Worm (Caenorhabditis elegans) whole organism, young adult: ENCODE data around the gene mccc-1.

Source experiments
- C17E4.6 ChIP-seq: fragments of 200-800 bp; sonication (Bioruptor generic); IDR thresholded peaks from 2 replicates; pipeline ENCODE4 v1.3.6; 2022; ENCODE audit warnings: missing genetic modification reagents, missing genetic modification characterization, missing compliant biosample characterization
- D2030.7 ChIP-seq: fragments of 200-800 bp; sonication (Bioruptor generic); IDR thresholded peaks from 2 replicates; pipeline ENCODE4 v1.3.6; 2022; ENCODE audit warnings: missing genetic modification reagents, missing genetic modification characterization, missing compliant biosample characterization
- F22D6.2 ChIP-seq: sonication (generic microtip); optimal IDR thresholded peaks from 2 replicates; lab custom pipeline; 2016; ENCODE audit warnings: mild to moderate bottlenecking, missing genetic modification characterization, missing compliant biosample characterization
- F23B12.7 ChIP-seq: sonication (generic microtip); optimal IDR thresholded peaks from 2 replicates; lab custom pipeline; 2017; ENCODE audit warnings: missing genetic modification characterization, mild to moderate bottlenecking, missing compliant biosample characterization, antibody characterized with exemption, moderate library complexity; ENCODE audit not compliant: insufficient read depth
- F39B2.1 ChIP-seq: fragments of 200-800 bp; sonication (Bioruptor generic); IDR thresholded peaks from 2 replicates; pipeline ENCODE4 v1.3.6; 2022; ENCODE audit warnings: missing genetic modification reagents, missing genetic modification characterization, missing compliant biosample characterization
- F52B5.7 ChIP-seq: sonication (generic microtip); optimal IDR thresholded peaks from 2 replicates; lab custom pipeline; 2016; ENCODE audit warnings: mild to moderate bottlenecking, missing genetic modification characterization, missing compliant biosample characterization
- F57A8.1 ChIP-seq: fragments of 200-800 bp; sonication (Bioruptor generic); optimal IDR thresholded peaks from 2 replicates; lab custom pipeline; 2018; ENCODE audit warnings: mild to moderate bottlenecking, missing genetic modification characterization, moderate library complexity, missing compliant biosample characterization
- akir-1 ChIP-seq: fragments of 200-800 bp; sonication (Bioruptor generic); optimal IDR thresholded peaks from 2 replicates; lab custom pipeline; 2018; ENCODE audit warnings: mild to moderate bottlenecking, missing genetic modification characterization, moderate library complexity, missing compliant biosample characterization
- attf-5 ChIP-seq: fragments of 200-800 bp; sonication (Bioruptor generic); optimal IDR thresholded peaks from 2 replicates; lab custom pipeline; 2018; ENCODE audit warnings: mild to moderate bottlenecking, missing genetic modification characterization, missing compliant biosample characterization
- bed-1 ChIP-seq: fragments of 200-800 bp; sonication (Bioruptor generic); IDR thresholded peaks from 2 replicates; pipeline ENCODE4 v1.3.6; 2022; ENCODE audit warnings: missing genetic modification reagents, missing genetic modification characterization, missing compliant biosample characterization
- ccch-3 ChIP-seq: fragments of 200-800 bp; sonication (Bioruptor generic); optimal IDR thresholded peaks from 2 replicates; lab custom pipeline; 2018; ENCODE audit warnings: mild to moderate bottlenecking, missing genetic modification characterization, missing compliant biosample characterization
- ceh-100 ChIP-seq: fragments of 200-800 bp; sonication (Bioruptor generic); IDR thresholded peaks from 2 replicates; pipeline ENCODE4 v1.3.6; 2022; ENCODE audit warnings: missing genetic modification reagents, missing genetic modification characterization, missing compliant biosample characterization
- ceh-27 ChIP-seq: fragments of 200-800 bp; sonication (Bioruptor generic); optimal IDR thresholded peaks from 2 replicates; lab custom pipeline; 2018; ENCODE audit warnings: mild to moderate bottlenecking, missing genetic modification characterization, moderate library complexity, missing compliant biosample characterization
- ceh-58 ChIP-seq: fragments of 200-800 bp; sonication (Bioruptor generic); IDR thresholded peaks from 2 replicates; pipeline ENCODE4 v1.3.6; 2022; ENCODE audit warnings: missing genetic modification characterization, missing compliant biosample characterization
- efl-1 ChIP-seq: fragments of 150-350 bp; optimal IDR thresholded peaks from 2 replicates; lab custom pipeline; 2014; ENCODE audit warnings: missing biosample characterization, missing genetic modification reagents, missing genetic modification characterization
- ets-4 ChIP-seq: fragments of 200-800 bp; sonication (Bioruptor generic); optimal IDR thresholded peaks from 2 replicates; lab custom pipeline; 2018; ENCODE audit warnings: mild to moderate bottlenecking, missing genetic modification characterization, missing compliant biosample characterization
- fkh-3 ChIP-seq: sonication (generic microtip); optimal IDR thresholded peaks from 2 replicates; lab custom pipeline; 2016; ENCODE audit warnings: mild to moderate bottlenecking, missing genetic modification characterization, missing compliant biosample characterization
- gei-17 ChIP-seq: fragments of 200-800 bp; sonication (Bioruptor generic); optimal IDR thresholded peaks from 2 replicates; lab custom pipeline; 2018; ENCODE audit warnings: mild to moderate bottlenecking, missing genetic modification characterization, missing compliant biosample characterization
- lsl-1 ChIP-seq: fragments of 200-800 bp; sonication (Bioruptor generic); optimal IDR thresholded peaks from 2 replicates; lab custom pipeline; 2018; ENCODE audit warnings: mild to moderate bottlenecking, missing genetic modification characterization, moderate library complexity, missing compliant biosample characterization
- madf-3 ChIP-seq: fragments of 200-800 bp; sonication (Bioruptor generic); IDR thresholded peaks from 2 replicates; pipeline ENCODE4 v1.3.6; 2022; ENCODE audit warnings: missing genetic modification reagents, missing genetic modification characterization, missing compliant biosample characterization
- madf-6 ChIP-seq: fragments of 200-800 bp; sonication (Bioruptor generic); IDR thresholded peaks from 2 replicates; pipeline ENCODE4 v1.3.6; 2022; ENCODE audit warnings: missing genetic modification reagents, missing genetic modification characterization, missing compliant biosample characterization
- mcd-1 ChIP-seq: fragments of 200-800 bp; sonication (Bioruptor generic); IDR thresholded peaks from 2 replicates; pipeline ENCODE4 v1.3.6; 2022; ENCODE audit warnings: missing genetic modification reagents, missing genetic modification characterization, missing compliant biosample characterization
- nfyb-1 ChIP-seq: fragments of 200-800 bp; sonication (Bioruptor generic); IDR thresholded peaks from 2 replicates; pipeline ENCODE4 v1.3.6; 2022; ENCODE audit warnings: missing genetic modification reagents, missing genetic modification characterization, missing compliant biosample characterization
- nhr-80 ChIP-seq: sonication (generic microtip); optimal IDR thresholded peaks from 2 replicates; lab custom pipeline; 2016; ENCODE audit warnings: missing genetic modification characterization, missing compliant biosample characterization
- nhr-90 ChIP-seq: sonication (generic microtip); optimal IDR thresholded peaks from 2 replicates; lab custom pipeline; 2016; ENCODE audit warnings: missing genotype, mild to moderate bottlenecking, missing genetic modification characterization, missing compliant biosample characterization
- pha-4 ChIP-seq: fragments of 150-350 bp; sonication (generic microtip); optimal IDR thresholded peaks from 2 replicates; lab custom pipeline; 2014; ENCODE audit warnings: missing biosample characterization, missing genetic modification reagents, missing genetic modification characterization
- snpc-3.4 ChIP-seq: sonication (generic microtip); optimal IDR thresholded peaks from 2 replicates; lab custom pipeline; 2017; ENCODE audit warnings: missing genetic modification characterization, mild to moderate bottlenecking, missing compliant biosample characterization, antibody characterized with exemption, moderate library complexity, missing genotype, missing genetic modification reagents
- snpc-4 ChIP-seq, 5 experiments: fragments of 150-350 bp in 1 of 5; sonication (generic microtip) in 4 of 5; optimal IDR thresholded peaks; 2 replicates each; lab custom pipeline; 2014 to 2018; ENCODE audit warnings: missing genetic modification characterization in 5 of 5, missing biosample characterization in 3 of 5, antibody characterized with exemption in 2 of 5, mild to moderate bottlenecking in 2 of 5, missing compliant biosample characterization in 2 of 5, missing genotype in 2 of 5, moderate library complexity in 2 of 5, missing genetic modification reagents in 1 of 5
- sptf-2 ChIP-seq: fragments of 200-800 bp; sonication (Bioruptor generic); optimal IDR thresholded peaks from 2 replicates; lab custom pipeline; 2018; ENCODE audit warnings: mild to moderate bottlenecking, missing genetic modification characterization, missing compliant biosample characterization
- unc-130 ChIP-seq: sonication (generic microtip); optimal IDR thresholded peaks from 2 replicates; lab custom pipeline; 2016; ENCODE audit warnings: missing genetic modification reagents, missing genetic modification characterization, missing compliant biosample characterization
- xnd-1 ChIP-seq: sonication (generic microtip); optimal IDR thresholded peaks from 2 replicates; lab custom pipeline; 2016; ENCODE audit warnings: missing genotype, missing genetic modification reagents, missing genetic modification characterization, missing compliant biosample characterization
- zim-3 ChIP-seq: sonication (generic microtip); optimal IDR thresholded peaks from 2 replicates; lab custom pipeline; 2017; ENCODE audit warnings: mild to moderate bottlenecking, missing genetic modification characterization, moderate library complexity, missing compliant biosample characterization
- ztf-22 ChIP-seq: fragments of 200-800 bp; sonication (Bioruptor generic); optimal IDR thresholded peaks from 2 replicates; lab custom pipeline; 2018; ENCODE audit warnings: mild to moderate bottlenecking, missing genetic modification characterization, moderate library complexity, missing compliant biosample characterization

mccc-1 gene

ce11 chrIV:9855712-9856111, 28.7 kb upstream of the mccc-1 start, which contains the start of gene K07F5.12:
Gene K07F5.12, plus strand, starts transcription at chrIV:9856012.
- no peak for TF ChIP-seq attf-5 (GFP tag; lab: Kevin White, UChicago)
- no peak for TF ChIP-seq unc-130 (GFP tag; lab: Kevin White, UChicago)
- TF ChIP-seq sptf-2 (GFP tag; lab: Kevin White, UChicago), result no peak
- TF ChIP-seq F57A8.1, result no peak

DNA sequence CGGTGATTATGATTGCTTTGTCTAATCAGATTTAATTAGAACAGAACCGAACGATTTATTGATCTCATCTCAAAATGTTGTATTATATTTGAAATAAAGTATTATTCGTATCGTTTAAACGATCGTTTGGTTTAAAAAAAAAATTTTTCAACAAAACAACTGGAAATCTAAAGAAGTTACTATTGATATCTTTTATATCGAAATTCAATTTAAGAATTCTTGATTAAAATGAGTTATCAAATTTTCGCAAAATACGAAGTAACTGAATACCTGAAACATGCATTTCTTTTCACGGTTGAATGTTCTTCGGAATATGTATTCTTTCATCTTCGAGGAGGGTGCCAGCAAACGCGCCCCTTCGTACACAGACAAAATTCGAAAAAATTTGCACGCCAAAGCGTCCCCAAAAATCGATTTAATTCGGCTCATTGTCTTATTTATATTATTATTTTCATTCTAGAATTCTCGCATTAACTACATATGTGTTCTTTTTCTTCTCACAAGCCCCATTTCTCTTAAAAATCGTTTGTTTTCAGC, 26.4 kb upstream of the mccc-1 start, which contains the start of gene npp-1:
npp-1 (plus strand) TSS at position 537 of the 537 bp plus-strand sequence.
- TF ChIP-seq akir-1 (GFP tag; lab: Kevin White, UChicago) (no peak), gei-17 (GFP tag; lab: Kevin White, UChicago) (no peak), snpc-4 (GFP tag; optimal IDR thresholded peaks at IDR 0.05; lab: Kevin White, UChicago) (no peak), snpc-4 (tag; optimal IDR thresholded peaks at IDR 0.05; lab: Kevin White, UChicago) (peak in 1 of 4 experiments; percentile 7), bed-1 (GFP tag; lab: Robert Waterston, UW) (no peak), nhr-80 (peak; percentile 20), fkh-3 (no peak), pha-4 (tag; lab: Kevin White, UChicago) (no peak), D2030.7 (peak; percentile 22; the same call in 1 of the 2 replicates), mcd-1 (GFP tag; lab: Robert Waterston, UW) (peak; percentile 69), F39B2.1 (no peak), attf-5 (GFP tag; lab: Kevin White, UChicago) (peak; percentile 63), ceh-58 (GFP tag; lab: Robert Waterston, UW) (no peak), ztf-22 (GFP tag; lab: Kevin White, UChicago) (no peak), ceh-27 (GFP tag; lab: Kevin White, UChicago) (peak; percentile 9), F23B12.7 (peak; percentile 18), F22D6.2 (tag; lab: Kevin White, UChicago) (no peak), ceh-100 (GFP tag; lab: Robert Waterston, UW) (peak; percentile 83)
- TF ChIP-seq, all 124 proteins: peak for 8

DNA sequence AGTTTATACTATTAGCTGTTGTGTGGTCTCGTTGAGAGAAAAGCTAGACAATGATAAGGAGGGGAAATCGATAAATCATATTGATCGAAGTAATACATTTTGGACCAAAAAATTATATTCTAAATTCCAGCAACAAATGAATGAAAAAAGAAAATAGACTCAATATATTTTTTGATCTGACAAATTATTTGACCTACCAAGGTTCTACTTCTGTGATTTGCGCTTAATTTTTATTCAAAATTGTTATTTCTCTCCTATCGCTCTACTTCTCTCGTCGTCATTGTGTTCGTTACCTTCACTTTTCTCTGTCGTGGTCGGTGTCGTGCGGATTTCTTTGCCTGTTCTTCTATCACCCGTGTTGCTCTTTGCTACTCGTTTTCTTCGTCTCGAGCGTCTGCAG, 25.4 kb upstream of the mccc-1 start:
- TF ChIP-seq efl-1 (GFP tag; lab: Kevin White, UChicago) (peak; percentile 52), snpc-3.4 (tag; lab: Kevin White, UChicago) (no peak), akir-1 (GFP tag; lab: Kevin White, UChicago) (no peak), xnd-1 (tag; lab: Kevin White, UChicago) (peak; percentile 15), madf-6 (GFP tag; lab: Robert Waterston, UW) (peak; percentile 77)

DNA sequence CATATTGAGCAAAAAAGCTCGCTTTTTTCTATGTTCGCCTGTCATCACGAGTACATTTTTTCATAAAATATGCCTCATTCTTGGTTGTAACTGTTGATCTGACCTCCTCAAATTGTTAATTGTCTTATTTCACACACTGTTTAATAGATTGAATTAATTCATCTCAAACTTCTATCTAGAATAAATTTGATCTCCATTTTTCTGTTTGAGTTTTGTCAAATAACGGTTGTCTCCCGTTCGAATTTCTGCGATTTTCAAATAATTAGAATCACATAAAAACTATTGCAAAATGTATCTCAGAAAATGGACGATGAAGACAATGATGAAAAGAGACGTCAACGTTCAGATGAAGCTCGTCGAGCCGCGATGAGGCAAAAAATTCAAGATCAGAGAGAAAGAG, 22.4 kb upstream of the mccc-1 start, which contains the start of gene K07F5.14:
K07F5.14 (plus strand) TSS at position 301 of the 400 bp plus-strand sequence.
- TF ChIP-seq lsl-1 (GFP tag; lab: Kevin White, UChicago) (peak; percentile 3), madf-3 (GFP tag; lab: Robert Waterston, UW) (peak; percentile 59; the same call in 1 of the 2 replicates), madf-6 (GFP tag; lab: Robert Waterston, UW) (peak; percentile 35; the same call in 1 of the 2 replicates), ceh-27 (GFP tag; lab: Kevin White, UChicago) (no peak), C17E4.6 (GFP tag; lab: Robert Waterston, UW) (no peak)

ce11 chrIV:9863817-9864216, 20.6 kb upstream of the mccc-1 start, which contains the start of gene K07F5.16:
Gene K07F5.16, plus strand, starts transcription at chrIV:9864117.
- TF ChIP-seq nhr-90 (tag; lab: Kevin White, UChicago) (no peak), F52B5.7 (tag; lab: Kevin White, UChicago) (no peak), ztf-22 (GFP tag; lab: Kevin White, UChicago) (no peak), ets-4 (GFP tag; lab: Kevin White, UChicago) (no peak), zim-3 (tag; lab: Kevin White, UChicago) (no peak), ccch-3 (no peak), unc-130 (GFP tag; lab: Kevin White, UChicago) (no peak), nfyb-1 (GFP tag; lab: Robert Waterston, UW) (no peak)
